Fruit fly (Drosophila melanogaster) whole organism, pupa: ENCODE measurements around the gene Neu2.

Experiments
- CG12605 ChIP-seq: fragments of 200-800 bp; sonication (Bioruptor generic); IDR thresholded peaks from 2 replicates; pipeline ENCODE4 v1.3.6; 2022; ENCODE audit warnings: missing biosample characterization, missing genetic modification characterization
- CG13204 ChIP-seq: fragments of 200-800 bp; sonication (Bioruptor generic); optimal IDR thresholded peaks from 2 replicates; lab custom pipeline; 2018; ENCODE audit warnings: missing biosample characterization, mild to moderate bottlenecking, missing genetic modification characterization, moderate library complexity
- CG14655 ChIP-seq: fragments of 200-800 bp; sonication (Bioruptor generic); optimal IDR thresholded peaks from 3 replicates; lab custom pipeline; 2017; ENCODE audit warnings: mild to moderate bottlenecking, missing biosample characterization, missing genetic modification reagents, missing genetic modification characterization
- CG34367 ChIP-seq: fragments of 200-800 bp; sonication (Bioruptor generic); optimal IDR thresholded peaks from 2 replicates; lab custom pipeline; 2018; ENCODE audit warnings: missing biosample characterization, mild to moderate bottlenecking, missing genetic modification characterization
- CG8159 ChIP-seq: fragments of 200-800 bp; sonication (Bioruptor generic); optimal IDR thresholded peaks from 3 replicates; lab custom pipeline; 2018; ENCODE audit warnings: missing biosample characterization, mild to moderate bottlenecking, missing genetic modification characterization, moderate library complexity
- CG8301 ChIP-seq: fragments of 200-800 bp; sonication (Bioruptor generic); optimal IDR thresholded peaks from 2 replicates; lab custom pipeline; 2018; ENCODE audit warnings: missing biosample characterization, mild to moderate bottlenecking, missing genetic modification characterization
- CG9948 ChIP-seq: fragments of 200-800 bp; sonication (Bioruptor generic); optimal IDR thresholded peaks from 2 replicates; lab custom pipeline; 2018; ENCODE audit warnings: missing biosample characterization, mild to moderate bottlenecking, missing genetic modification characterization, moderate library complexity
- D1 ChIP-seq: fragments of 200-800 bp; sonication (Bioruptor generic); optimal IDR thresholded peaks from 2 replicates; lab custom pipeline; 2018; ENCODE audit warnings: missing biosample characterization, mild to moderate bottlenecking, missing genetic modification characterization, moderate library complexity
- EcR ChIP-seq: fragments of 200-800 bp; sonication (Bioruptor generic); optimal IDR thresholded peaks from 3 replicates; lab custom pipeline; 2019; ENCODE audit warnings: missing biosample characterization, missing genetic modification characterization, mild to moderate bottlenecking, moderate library complexity, missing genetic modification reagents
- Pif1A ChIP-seq: fragments of 200-800 bp; sonication (Bioruptor generic); optimal IDR thresholded peaks from 3 replicates; lab custom pipeline; 2016; ENCODE audit warnings: missing biosample characterization, missing genetic modification characterization
- Pif1B ChIP-seq: fragments of 200-800 bp; sonication (Bioruptor generic); optimal IDR thresholded peaks from 3 replicates; lab custom pipeline; 2016; ENCODE audit warnings: missing biosample characterization, missing genetic modification characterization
- gl ChIP-seq: fragments of 200-800 bp; sonication (Bioruptor generic); optimal IDR thresholded peaks from 2 replicates; lab custom pipeline; 2018; ENCODE audit warnings: missing biosample characterization, mild to moderate bottlenecking, missing genetic modification characterization
- rn ChIP-seq: fragments of 200-800 bp; sonication (Bioruptor generic); IDR thresholded peaks from 2 replicates; pipeline ENCODE4 v1.3.6; 2022; ENCODE audit warnings: missing biosample characterization, missing genetic modification characterization

DNA sequence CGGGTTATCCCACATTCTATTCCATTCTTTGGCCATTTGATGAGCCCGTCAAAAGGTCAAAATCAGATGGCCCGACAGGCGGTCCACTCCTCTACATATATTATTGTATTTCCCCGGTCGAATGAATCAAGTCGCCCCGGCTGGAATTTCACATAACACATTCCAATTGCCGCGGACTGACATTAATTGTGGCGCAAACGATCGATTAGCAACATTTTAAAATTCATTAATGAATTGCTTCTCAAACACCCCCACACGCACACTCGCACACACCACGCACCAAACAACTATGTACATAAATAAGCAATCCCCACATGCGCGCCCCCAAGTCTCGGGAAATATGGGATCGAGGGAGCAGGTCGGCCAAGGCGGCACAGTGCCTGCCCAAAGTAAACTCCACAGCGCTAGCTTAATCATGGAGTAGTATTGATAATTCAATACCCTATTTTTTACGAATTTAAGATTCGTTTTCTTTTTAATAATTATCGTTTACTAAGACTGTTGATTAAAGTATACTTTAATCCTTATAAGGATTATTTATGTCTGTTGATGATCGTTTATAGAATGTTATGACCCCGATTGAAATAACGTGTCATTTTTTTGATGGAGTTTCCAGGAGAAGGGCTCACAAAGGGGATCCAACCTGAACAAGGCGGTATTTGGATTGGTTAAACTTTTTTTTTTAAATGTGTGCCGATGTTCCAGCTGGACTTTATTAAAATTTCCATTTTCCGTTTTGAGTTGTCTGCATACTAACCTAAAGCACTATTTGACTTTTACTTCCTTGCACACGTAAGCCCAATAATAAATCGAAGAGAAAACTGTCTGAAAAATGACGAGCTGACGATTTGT is 24.9 kb downstream of the Neu2 start:
- TF ChIP-seq CG14655 (no peak), CG34367 (no peak), gl (tag; lab: Kevin White, UChicago) (no peak), Pif1A (GFP tag; lab: Kevin White, UChicago) (no peak), CG12605 (GFP tag; lab: Robert Waterston, UW) (no peak), CG8301 (tag; lab: Kevin White, UChicago) (no peak), EcR (GFP tag; lab: Kevin White, UChicago) (no peak), Pif1B (GFP tag; lab: Kevin White, UChicago) (no peak), rn (GFP tag; lab: Robert Waterston, UW) (no peak), D1 (tag; lab: Kevin White, UChicago) (no peak), CG9948 (tag; lab: Kevin White, UChicago) (no peak), CG8159 (tag; lab: Kevin White, UChicago) (no peak), CG13204 (GFP tag; lab: Kevin White, UChicago) (no peak)
